Worm (Caenorhabditis elegans) whole organism, L3 larva: ENCODE data around the gene C49A9.9.

Experiments
- ceh-16 ChIP-seq: sonication (generic microtip); optimal IDR thresholded peaks from 2 replicates; lab custom pipeline; 2017; ENCODE audit warnings: missing biosample characterization, missing genetic modification characterization
- egl-27 ChIP-seq: sonication (generic microtip); optimal IDR thresholded peaks from 4 replicates; lab custom pipeline; 2017; ENCODE audit warnings: missing biosample characterization, missing genetic modification reagents, missing genetic modification characterization
- elt-2 ChIP-seq: sonication (generic microtip); optimal IDR thresholded peaks from 2 replicates; lab custom pipeline; 2016; ENCODE audit warnings: missing genetic modification reagents, mild to moderate bottlenecking, missing genetic modification characterization, missing compliant biosample characterization
- nhr-11 ChIP-seq: fragments of 150-350 bp; optimal IDR thresholded peaks from 2 replicates; lab custom pipeline; 2014; ENCODE audit warnings: missing biosample characterization, missing genetic modification characterization
- unc-62 ChIP-seq: fragments of 150-350 bp; sonication (generic microtip); optimal IDR thresholded peaks from 4 replicates; lab custom pipeline; 2014; ENCODE audit warnings: missing biosample characterization, missing genetic modification reagents, missing genetic modification characterization

Gene C49A9.9

ce11 chrIV:6266499-6266898 is 49.3 kb downstream of the C49A9.9 start, which contains the start of gene srv-29:
Gene srv-29, minus strand, starts transcription at chrIV:6266599.
- TF ChIP-seq elt-2 (tag; lab: Kevin White, UChicago) (no peak), nhr-11 (tag; lab: Kevin White, UChicago) (no peak), egl-27 (tag; lab: Kevin White, UChicago) (no peak), unc-62 (no peak), ceh-16 (no peak)
- TF ChIP-seq, all 47 proteins: peak for 0
